Fruit fly (Drosophila melanogaster): Measurements from ENCODE around the gene Ntf-2r.

Ntf-2r gene

DNA sequence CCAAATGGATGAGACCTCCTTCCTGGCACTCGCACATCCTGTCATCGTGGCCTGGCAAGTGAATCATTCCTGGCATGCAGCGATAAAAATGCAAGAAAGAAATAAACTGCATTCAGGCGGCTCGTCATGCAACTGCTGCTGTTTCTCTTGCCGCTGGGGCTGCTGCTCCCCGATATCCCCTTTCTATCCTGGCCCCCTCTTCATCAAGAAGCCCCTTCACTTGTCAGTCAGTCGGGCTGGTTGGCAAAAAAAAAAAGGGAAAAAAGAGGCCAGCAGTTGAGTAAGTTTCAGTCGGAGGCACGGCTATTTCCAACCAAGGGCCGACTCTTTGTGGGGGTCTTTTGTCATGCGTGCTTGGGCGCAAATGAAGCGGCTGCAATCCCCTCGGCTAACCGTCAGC lies 27.3 kb downstream of the Ntf-2r start:
- no peak for TF ChIP-seq ttk (optimal IDR thresholded peaks at IDR 0.05)

DNA sequence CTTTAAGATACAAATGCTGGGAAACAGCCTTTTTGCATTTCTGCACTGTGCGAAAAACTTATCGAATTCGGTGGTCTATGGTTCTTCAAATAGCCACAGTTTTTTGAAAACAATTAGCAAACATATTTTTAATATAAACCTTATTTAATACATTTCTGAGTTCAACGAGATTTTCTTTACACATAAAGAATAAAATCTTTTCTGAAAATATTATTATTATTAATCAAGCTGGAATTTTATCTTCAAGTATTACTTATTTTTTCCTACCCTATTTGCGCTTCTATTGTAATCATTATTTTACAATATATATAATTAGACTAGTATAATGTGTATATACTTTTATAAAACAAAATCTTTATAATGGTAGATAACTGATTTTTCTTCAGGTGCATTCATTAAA lies 27.7 kb downstream of the Ntf-2r start:
- no peak for TF ChIP-seq ttk (optimal IDR thresholded peaks at IDR 0.05)

DNA sequence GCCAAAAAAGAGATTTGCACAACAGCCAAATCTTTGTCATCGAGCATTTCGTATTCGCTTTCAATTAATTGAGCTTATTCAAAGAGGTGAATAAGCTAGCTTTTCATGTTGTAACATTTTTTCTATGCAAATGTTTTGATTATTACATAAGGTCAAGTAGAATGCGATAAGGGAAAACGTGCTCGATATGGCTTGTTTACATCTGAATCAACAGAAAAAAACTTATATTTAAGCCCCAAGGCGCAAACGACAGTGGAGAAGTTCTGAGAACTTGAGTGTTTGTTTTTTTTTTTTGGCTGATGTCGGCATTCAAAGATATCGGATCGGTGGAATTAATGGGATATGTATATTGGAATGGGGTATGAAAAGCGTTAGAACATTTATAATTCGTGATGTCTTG lies 28.5 kb downstream of the Ntf-2r start:
- TF ChIP-seq Myc (optimal IDR thresholded peaks at IDR 0.05) (no peak), h (optimal IDR thresholded peaks at IDR 0.05) (no peak), Sin3A (optimal IDR thresholded peaks at IDR 0.05) (no peak), ttk (optimal IDR thresholded peaks at IDR 0.05) (no peak), psq (optimal IDR thresholded peaks at IDR 0.05) (no peak), insv (optimal IDR thresholded peaks at IDR 0.05) (no peak)

DNA sequence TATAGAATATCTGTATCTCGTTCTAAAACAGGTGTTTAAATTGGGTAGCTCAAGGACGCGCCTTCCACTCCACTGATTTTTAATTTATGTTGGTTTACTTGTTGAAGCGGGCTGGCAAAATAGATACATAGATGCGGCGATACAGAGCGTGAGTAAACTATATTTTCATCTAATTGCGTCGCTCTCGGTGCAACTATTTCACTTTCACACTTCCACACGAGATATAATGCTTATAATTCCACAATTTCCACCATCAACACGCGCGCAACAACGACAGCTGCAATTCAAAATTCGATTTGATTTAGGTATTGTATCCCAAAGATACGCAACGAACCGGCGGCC lies 29.6 kb downstream of the Ntf-2r start:
- no peak for TF ChIP-seq psq (optimal IDR thresholded peaks at IDR 0.05)
- TF ChIP-seq h (optimal IDR thresholded peaks at IDR 0.05): no peak
- TF ChIP-seq ttk (optimal IDR thresholded peaks at IDR 0.05): no peak
- TF ChIP-seq Myc (optimal IDR thresholded peaks at IDR 0.05): no peak
- no peak for TF ChIP-seq insv (optimal IDR thresholded peaks at IDR 0.05)
- TF ChIP-seq Sin3A (optimal IDR thresholded peaks at IDR 0.05): no peak

DNA sequence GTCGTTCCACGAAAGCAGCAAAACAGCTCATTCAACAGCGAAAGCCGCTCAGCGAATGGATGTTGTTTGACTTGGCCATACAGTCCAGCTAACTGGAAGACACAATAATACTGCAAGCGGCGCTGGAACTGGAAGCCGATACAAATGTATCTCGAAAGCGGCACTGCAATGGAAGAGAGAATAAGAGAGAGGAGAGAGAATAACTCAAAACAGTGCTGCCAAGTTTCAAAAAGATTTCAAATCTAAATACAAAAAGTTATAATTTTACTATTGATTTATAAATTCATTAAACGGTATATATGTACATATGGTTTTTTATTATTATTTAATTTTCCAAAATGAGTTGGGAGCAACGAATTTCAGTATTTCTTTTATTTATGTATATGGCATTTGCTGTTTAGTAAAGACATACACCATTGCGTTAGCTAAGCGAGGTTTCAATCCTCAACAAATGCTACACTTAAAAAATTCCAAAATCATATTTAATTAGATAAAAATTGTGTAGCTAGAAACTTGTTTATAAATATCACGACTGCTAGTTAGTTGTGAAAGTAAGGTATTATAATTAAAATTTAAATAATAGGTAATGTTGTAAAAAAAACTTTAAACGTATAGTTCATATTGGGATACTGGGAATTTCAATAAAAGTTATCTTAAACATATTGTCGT lies 30.1 kb downstream of the Ntf-2r start, which contains the start of gene CG10283:
Gene CG10283 (minus strand): TSS at position 132 of the 669 bp plus-strand sequence.
- TF ChIP-seq ttk (optimal IDR thresholded peaks at IDR 0.05) (no peak), h (optimal IDR thresholded peaks at IDR 0.05) (no peak)

DNA sequence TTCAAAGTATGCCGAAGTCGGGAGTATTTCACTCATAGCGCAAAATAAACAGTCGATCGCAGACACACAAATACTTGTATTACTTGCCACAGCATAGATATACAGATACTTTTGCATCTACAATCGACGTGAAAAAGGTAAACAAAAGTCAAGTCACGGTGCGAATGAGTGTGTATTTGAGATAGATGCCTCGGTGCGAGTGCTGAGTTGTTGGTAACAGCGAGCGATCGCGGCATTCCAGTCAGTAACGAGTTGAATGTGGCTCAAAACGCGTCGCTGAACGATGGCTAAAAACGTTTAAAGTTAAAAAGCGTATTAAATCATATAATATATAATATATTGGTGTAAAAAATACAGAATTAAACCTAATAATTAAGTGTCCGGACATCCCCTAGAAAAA lies 30.8 kb downstream of the Ntf-2r start, which contains the start of gene grnd:
Gene grnd (plus strand): TSS at position 207 of the 400 bp plus-strand sequence.
- TF ChIP-seq psq (optimal IDR thresholded peaks at IDR 0.05) (no peak), insv (optimal IDR thresholded peaks at IDR 0.05) (no peak), h (optimal IDR thresholded peaks at IDR 0.05) (no peak), Sin3A (optimal IDR thresholded peaks at IDR 0.05) (no peak), ttk (optimal IDR thresholded peaks at IDR 0.05) (no peak), Myc (optimal IDR thresholded peaks at IDR 0.05) (no peak)

DNA sequence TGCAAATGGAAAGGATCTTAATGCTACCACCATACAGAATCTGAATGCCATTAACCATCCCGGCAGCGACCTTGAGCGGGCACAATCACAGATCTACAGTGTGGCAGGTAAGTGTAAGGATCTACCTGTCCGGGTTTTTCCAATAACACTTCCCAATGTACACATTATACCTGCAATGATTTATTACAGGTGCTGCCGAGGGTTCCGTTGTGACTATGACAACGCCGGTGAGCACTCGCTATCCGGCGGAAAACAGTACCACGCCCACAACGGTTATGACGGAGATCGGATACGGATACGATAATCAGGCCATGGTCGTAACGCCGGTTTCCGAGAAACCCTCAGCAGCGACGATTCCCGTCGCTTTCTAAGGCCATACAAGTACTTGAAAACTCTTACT lies 32.4 kb downstream of the Ntf-2r start:
- TF ChIP-seq h (optimal IDR thresholded peaks at IDR 0.05) (no peak), Sin3A (optimal IDR thresholded peaks at IDR 0.05) (no peak), insv (optimal IDR thresholded peaks at IDR 0.05) (no peak), psq (optimal IDR thresholded peaks at IDR 0.05) (no peak), Myc (optimal IDR thresholded peaks at IDR 0.05) (no peak), ttk (optimal IDR thresholded peaks at IDR 0.05) (no peak)

DNA sequence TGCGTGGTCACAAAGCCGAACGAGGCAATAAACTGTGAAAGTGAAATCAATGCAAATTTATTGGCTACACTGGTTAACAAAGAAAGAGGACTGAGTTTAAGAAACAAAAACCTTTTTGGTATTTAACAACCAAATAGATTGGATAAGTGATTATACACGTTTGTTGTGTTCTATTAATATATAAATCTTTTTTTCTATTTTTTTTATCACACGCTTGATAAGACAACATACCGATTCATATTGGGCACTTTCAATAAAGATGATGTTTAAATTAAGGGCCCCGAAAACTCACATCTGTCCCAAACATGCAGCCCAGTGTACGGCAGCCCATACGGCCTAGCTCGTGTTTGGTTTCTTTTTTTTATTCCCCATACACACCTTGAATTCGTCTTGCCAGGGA lies 38.7 kb downstream of the Ntf-2r start:
- TF ChIP-seq psq (optimal IDR thresholded peaks at IDR 0.05): no peak
- no peak for TF ChIP-seq Myc (optimal IDR thresholded peaks at IDR 0.05)
- no peak for TF ChIP-seq ttk (optimal IDR thresholded peaks at IDR 0.05)
- TF ChIP-seq h (optimal IDR thresholded peaks at IDR 0.05): no peak
- no peak for TF ChIP-seq insv (optimal IDR thresholded peaks at IDR 0.05)
- no peak for TF ChIP-seq Sin3A (optimal IDR thresholded peaks at IDR 0.05)

DNA sequence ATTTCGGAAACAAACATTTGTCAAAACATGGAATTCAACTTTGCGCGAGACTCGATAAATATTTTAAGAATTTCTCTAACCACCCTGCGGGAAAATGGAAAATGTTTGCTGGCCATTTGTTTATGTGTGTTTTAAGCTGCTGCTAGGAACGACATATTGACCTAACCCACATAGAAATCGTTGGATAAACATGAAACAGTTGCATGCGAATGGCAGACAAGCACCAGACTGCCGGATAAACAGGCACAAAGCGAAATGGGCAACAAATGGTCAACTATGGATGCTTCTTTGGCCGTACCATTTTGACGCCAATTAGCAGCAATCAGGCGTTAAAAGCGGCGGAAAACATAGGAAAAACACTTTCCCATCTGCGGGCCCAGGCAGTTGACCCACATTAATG lies 42.4 kb downstream of the Ntf-2r start:
- TF ChIP-seq Sin3A (optimal IDR thresholded peaks at IDR 0.05) (no peak), Myc (optimal IDR thresholded peaks at IDR 0.05) (no peak), psq (optimal IDR thresholded peaks at IDR 0.05) (no peak), insv (optimal IDR thresholded peaks at IDR 0.05) (no peak), h (optimal IDR thresholded peaks at IDR 0.05) (no peak), ttk (optimal IDR thresholded peaks at IDR 0.05) (no peak)

DNA sequence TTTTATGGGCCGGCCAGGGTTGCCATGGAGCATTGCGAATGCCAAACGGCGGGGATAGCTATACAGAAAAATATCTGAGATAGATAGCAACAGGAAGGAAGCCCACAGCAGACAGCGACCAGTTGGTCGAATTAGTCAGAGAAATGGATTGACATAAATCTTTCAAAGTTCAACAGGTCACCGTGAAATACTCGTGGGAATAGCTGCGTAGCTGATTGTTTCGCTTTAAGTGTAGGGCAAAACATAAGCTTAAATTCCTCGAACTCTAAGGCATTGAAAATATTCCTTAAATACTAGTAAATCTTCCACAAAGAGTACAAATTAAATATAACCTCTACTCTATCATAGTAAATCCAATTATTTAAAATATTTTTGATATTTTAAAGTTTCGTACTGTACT lies 45.5 kb downstream of the Ntf-2r start:
- TF ChIP-seq psq (optimal IDR thresholded peaks at IDR 0.05) (no peak), Myc (optimal IDR thresholded peaks at IDR 0.05) (no peak), ttk (optimal IDR thresholded peaks at IDR 0.05) (no peak), Sin3A (optimal IDR thresholded peaks at IDR 0.05) (no peak), insv (optimal IDR thresholded peaks at IDR 0.05) (no peak), h (optimal IDR thresholded peaks at IDR 0.05) (no peak)

DNA sequence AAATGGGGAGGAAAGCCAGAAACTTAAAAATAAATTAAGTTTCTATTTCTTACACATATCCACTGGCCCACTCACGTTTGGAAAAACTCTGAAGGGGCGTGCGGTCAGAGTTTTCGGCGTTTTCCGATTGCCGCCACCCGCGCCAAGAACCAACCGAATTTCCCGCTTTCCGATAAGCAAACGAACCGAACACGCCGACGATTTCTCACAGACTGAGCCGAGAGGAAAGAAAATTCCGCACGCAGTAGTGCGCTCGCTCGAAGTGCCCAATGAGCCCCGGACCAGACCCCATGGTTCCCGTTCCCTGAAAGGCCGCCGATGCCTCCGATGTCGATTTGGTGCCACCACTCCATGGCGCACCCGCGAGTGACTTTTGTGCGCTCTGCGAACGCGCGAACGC lies 49.3 kb downstream of the Ntf-2r start, which contains the start of gene kon:
Gene kon (minus strand): TSS at position 219 of the 400 bp plus-strand sequence.
- TF ChIP-seq Sin3A (optimal IDR thresholded peaks at IDR 0.05): no peak

DNA sequence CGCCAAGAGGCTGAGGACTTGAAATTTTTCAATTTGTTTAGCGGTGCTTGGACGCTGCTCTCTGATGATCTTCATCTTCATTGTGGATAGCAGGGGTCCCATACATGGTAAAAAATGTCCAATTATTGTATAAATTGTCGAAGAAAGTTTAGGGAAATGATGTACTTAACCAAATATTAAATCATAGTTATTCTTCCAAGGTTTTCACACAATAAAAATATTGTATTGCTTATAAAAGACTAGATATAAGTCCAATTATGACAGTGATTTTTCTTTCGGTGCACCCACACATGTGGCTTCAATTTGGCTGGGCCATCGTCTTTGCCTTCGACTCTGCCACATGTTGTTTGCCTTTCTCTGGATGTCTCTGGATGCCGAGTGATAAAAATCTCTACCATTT lies 50.4 kb downstream of the Ntf-2r start:
- TF ChIP-seq psq (optimal IDR thresholded peaks at IDR 0.05) (no peak), h (optimal IDR thresholded peaks at IDR 0.05) (no peak), ttk (optimal IDR thresholded peaks at IDR 0.05) (no peak), Myc (optimal IDR thresholded peaks at IDR 0.05) (no peak), insv (optimal IDR thresholded peaks at IDR 0.05) (no peak), Sin3A (optimal IDR thresholded peaks at IDR 0.05) (no peak)

Data from Kc167 (cell line).